Fruit fly (Drosophila melanogaster) whole organism, embryonic: ENCODE measurements around the gene CG42748.

Experiments
- ATbp ChIP-seq: fragments of 200-800 bp; sonication (Bioruptor generic); optimal IDR thresholded peaks from 2 replicates; lab custom pipeline; 2017; ENCODE audit warnings: missing biosample characterization, mild to moderate bottlenecking, missing genetic modification characterization, missing genetic modification reagents
- Abd-B ChIP-seq: fragments of 200-800 bp; sonication (Bioruptor generic); optimal IDR thresholded peaks from 2 replicates; lab custom pipeline; 2018; ENCODE audit warnings: missing biosample characterization, mild to moderate bottlenecking, missing genetic modification characterization, moderate library complexity
- BEAF-32 ChIP-seq: fragments of 200-800 bp; sonication (Bioruptor generic); optimal IDR thresholded peaks from 3 replicates; lab custom pipeline; 2017; ENCODE audit warnings: missing biosample characterization, missing genetic modification characterization, mild to moderate bottlenecking, moderate library complexity, missing genetic modification reagents
- CG10147 ChIP-seq: fragments of 200-800 bp; sonication (Bioruptor generic); optimal IDR thresholded peaks from 2 replicates; lab custom pipeline; 2019; ENCODE audit warnings: missing biosample characterization, mild to moderate bottlenecking, missing genetic modification characterization, moderate library complexity
- CG10209 ChIP-seq: fragments of 200-800 bp; sonication (Bioruptor generic); optimal IDR thresholded peaks from 3 replicates; lab custom pipeline; 2017; ENCODE audit warnings: missing biosample characterization, mild to moderate bottlenecking, missing genetic modification characterization, missing genetic modification reagents
- CG11723 ChIP-seq: fragments of 200-800 bp; sonication (Bioruptor generic); optimal IDR thresholded peaks from 2 replicates; lab custom pipeline; 2017; ENCODE audit warnings: missing biosample characterization, mild to moderate bottlenecking, missing genetic modification characterization
- CG13424 ChIP-seq: fragments of 200-800 bp; sonication (Bioruptor generic); optimal IDR thresholded peaks from 2 replicates; lab custom pipeline; 2019; ENCODE audit warnings: missing biosample characterization, mild to moderate bottlenecking, missing genetic modification characterization, moderate library complexity
- CG14860 ChIP-seq: fragments of 200-800 bp; sonication (Bioruptor generic); IDR thresholded peaks from 3 replicates; pipeline ENCODE4 v1.3.6; 2022; ENCODE audit warnings: missing biosample characterization, missing genetic modification characterization; ENCODE audit not compliant: partially characterized antibody
- CG1529 ChIP-seq: fragments of 200-800 bp; sonication (Bioruptor generic); optimal IDR thresholded peaks from 3 replicates; lab custom pipeline; 2018; ENCODE audit warnings: missing biosample characterization, missing genetic modification characterization
- CG15514 ChIP-seq: fragments of 200-800 bp; sonication (Bioruptor generic); optimal IDR thresholded peaks from 3 replicates; lab custom pipeline; 2017; ENCODE audit warnings: missing biosample characterization, missing genetic modification characterization, mild to moderate bottlenecking, moderate library complexity, missing genetic modification reagents
- CG16813 ChIP-seq: fragments of 200-800 bp; sonication (Bioruptor generic); IDR thresholded peaks from 3 replicates; pipeline ENCODE4 v1.3.6; 2022; ENCODE audit warnings: missing biosample characterization, missing genetic modification characterization; ENCODE audit not compliant: partially characterized antibody
- CG17328 ChIP-seq: fragments of 200-800 bp; sonication (Bioruptor generic); IDR thresholded peaks from 2 replicates; pipeline ENCODE4 v1.3.6; 2022; ENCODE audit warnings: missing biosample characterization, missing genetic modification characterization
- CG18011 ChIP-seq: fragments of 200-800 bp; sonication (Bioruptor generic); optimal IDR thresholded peaks from 2 replicates; lab custom pipeline; 2017; ENCODE audit warnings: missing biosample characterization, missing genetic modification characterization, mild to moderate bottlenecking, moderate library complexity, missing genotype
- CG2712 ChIP-seq: fragments of 200-800 bp; optimal IDR thresholded peaks from 3 replicates; lab custom pipeline; 2019; ENCODE audit warnings: missing biosample characterization, mild to moderate bottlenecking, missing genetic modification characterization, moderate library complexity
- CG3407 ChIP-seq: fragments of 200-800 bp; sonication (Bioruptor generic); optimal IDR thresholded peaks from 2 replicates; lab custom pipeline; 2018; ENCODE audit warnings: missing biosample characterization, mild to moderate bottlenecking, missing genetic modification characterization
- CG4617 ChIP-seq: fragments of 200-800 bp; sonication (Bioruptor generic); optimal IDR thresholded peaks from 3 replicates; lab custom pipeline; 2016; ENCODE audit warnings: missing biosample characterization, missing genetic modification characterization, borderline replicate concordance
- CG7786 ChIP-seq: fragments of 200-800 bp; sonication (Bioruptor generic); optimal IDR thresholded peaks from 2 replicates; lab custom pipeline; 2016; ENCODE audit warnings: missing biosample characterization, missing genetic modification characterization
- CG8089 ChIP-seq: fragments of 200-800 bp; sonication (Bioruptor generic); optimal IDR thresholded peaks from 3 replicates; lab custom pipeline; 2016; ENCODE audit warnings: missing biosample characterization, missing genetic modification characterization
- CoRest ChIP-seq: fragments of 200-800 bp; sonication (Bioruptor generic); optimal IDR thresholded peaks from 3 replicates; lab custom pipeline; 2018; ENCODE audit warnings: missing biosample characterization, mild to moderate bottlenecking, missing genetic modification characterization, moderate library complexity
- CrebB ChIP-seq: fragments of 200-800 bp; sonication (Bioruptor generic); optimal IDR thresholded peaks from 3 replicates; lab custom pipeline; 2018; ENCODE audit warnings: missing biosample characterization, mild to moderate bottlenecking, missing genetic modification characterization
- D ChIP-seq, 2 experiments: fragments of 200-800 bp in 1 of 2; fragments of >200 bp in 1 of 2; sonication (Bioruptor generic) in 1 of 2; optimal IDR thresholded peaks; 2 replicates in 1 of 2; 3 replicates in 1 of 2; lab custom pipeline; 2017; ENCODE audit warnings: mild to moderate bottlenecking in 1 of 2, missing biosample characterization in 1 of 2, missing genetic modification characterization in 1 of 2, missing genetic modification reagents in 1 of 2
- D19B ChIP-seq: fragments of 200-800 bp; sonication (Bioruptor generic); optimal IDR thresholded peaks from 2 replicates; lab custom pipeline; 2017; ENCODE audit warnings: missing biosample characterization, mild to moderate bottlenecking, missing genetic modification characterization
- Doc2 ChIP-seq: fragments of 200-800 bp; sonication (Bioruptor generic); IDR thresholded peaks from 2 replicates; pipeline ENCODE4 v1.3.6; 2022; ENCODE audit warnings: missing biosample characterization, missing genetic modification characterization
- HLH3B ChIP-seq: fragments of 200-800 bp; sonication (Bioruptor generic); IDR thresholded peaks from 2 replicates; pipeline ENCODE4 v1.3.6; 2022; ENCODE audit warnings: missing biosample characterization, missing genetic modification characterization
- HmgD ChIP-seq: fragments of 200-800 bp; sonication (Bioruptor generic); optimal IDR thresholded peaks from 3 replicates; lab custom pipeline; 2016; ENCODE audit warnings: missing biosample characterization, missing genetic modification characterization
- Hr3 ChIP-seq: fragments of 200-800 bp; sonication (Bioruptor generic); optimal IDR thresholded peaks from 3 replicates; lab custom pipeline; 2016; ENCODE audit warnings: missing biosample characterization, missing genetic modification characterization
- MBD-R2 ChIP-seq: fragments of 200-800 bp; sonication (Bioruptor generic); IDR thresholded peaks from 2 replicates; pipeline ENCODE4 v1.3.6; 2022; ENCODE audit warnings: missing biosample characterization, missing genetic modification characterization
- MESR4 ChIP-seq: fragments of 200-800 bp; sonication (Bioruptor generic); optimal IDR thresholded peaks from 2 replicates; lab custom pipeline; 2018; ENCODE audit warnings: missing biosample characterization, mild to moderate bottlenecking, missing genetic modification characterization, moderate library complexity
- Mes4 ChIP-seq: fragments of 200-800 bp; sonication (Bioruptor generic); optimal IDR thresholded peaks from 2 replicates; lab custom pipeline; 2016; ENCODE audit warnings: missing biosample characterization, missing genetic modification characterization
- Mrtf ChIP-seq: fragments of 200-800 bp; sonication (Bioruptor generic); IDR thresholded peaks from 3 replicates; pipeline ENCODE4 v1.3.6; 2022; ENCODE audit warnings: missing biosample characterization, missing genetic modification characterization
- NC2β ChIP-seq: fragments of 200-800 bp; sonication (Bioruptor generic); optimal IDR thresholded peaks from 2 replicates; lab custom pipeline; 2016; ENCODE audit warnings: missing biosample characterization, missing genetic modification characterization
- Ravus ChIP-seq: fragments of 200-800 bp; sonication (Bioruptor generic); IDR thresholded peaks from 2 replicates; pipeline ENCODE4 v1.3.6; 2022; ENCODE audit warnings: missing biosample characterization, missing genetic modification characterization
- Xrp1 ChIP-seq: fragments of 200-800 bp; sonication (Bioruptor generic); IDR thresholded peaks from 2 replicates; pipeline ENCODE4 v1.3.6; 2022; ENCODE audit warnings: missing biosample characterization, missing genetic modification characterization
- ase ChIP-seq: fragments of 200-800 bp; sonication (Bioruptor generic); IDR thresholded peaks from 3 replicates; pipeline ENCODE4 v1.3.6; 2022; ENCODE audit warnings: missing biosample characterization, missing genetic modification characterization
- eve ChIP-seq, 2 experiments: fragments of >200 bp; optimal IDR thresholded peaks; 2 replicates each; lab custom pipeline; 2017; ENCODE audit warnings: missing biosample characterization in 2 of 2, missing genetic modification characterization in 2 of 2
- fd64A ChIP-seq: fragments of 200-800 bp; sonication (Bioruptor generic); optimal IDR thresholded peaks from 3 replicates; lab custom pipeline; 2018; ENCODE audit warnings: missing biosample characterization, mild to moderate bottlenecking, missing genetic modification characterization
- gce ChIP-seq: fragments of 200-800 bp; sonication (Bioruptor generic); IDR thresholded peaks from 3 replicates; pipeline ENCODE4 v1.3.6; 2022; ENCODE audit warnings: missing biosample characterization, missing genetic modification characterization
- gfzf ChIP-seq: fragments of 200-800 bp; sonication (Bioruptor generic); optimal IDR thresholded peaks from 2 replicates; lab custom pipeline; 2016; ENCODE audit warnings: missing biosample characterization, mild to moderate bottlenecking, missing genetic modification characterization, moderate library complexity
- grau ChIP-seq: fragments of 200-800 bp; optimal IDR thresholded peaks from 3 replicates; lab custom pipeline; 2019; ENCODE audit warnings: missing biosample characterization, mild to moderate bottlenecking, missing genetic modification characterization, moderate library complexity
- oc ChIP-seq: fragments of 200-800 bp; sonication (Bioruptor generic); optimal IDR thresholded peaks from 2 replicates; lab custom pipeline; 2018; ENCODE audit warnings: missing biosample characterization, mild to moderate bottlenecking, missing genetic modification characterization, moderate library complexity
- odd ChIP-seq: fragments of 200-800 bp; sonication (Bioruptor generic); optimal IDR thresholded peaks from 2 replicates; lab custom pipeline; 2017; ENCODE audit warnings: missing biosample characterization, mild to moderate bottlenecking, missing genetic modification characterization
- pzg ChIP-seq: fragments of 200-800 bp; sonication (Bioruptor generic); optimal IDR thresholded peaks from 3 replicates; lab custom pipeline; 2018; ENCODE audit warnings: missing biosample characterization, mild to moderate bottlenecking, missing genetic modification characterization, moderate library complexity
- sd ChIP-seq: fragments of 200-800 bp; sonication (Bioruptor generic); optimal IDR thresholded peaks from 3 replicates; lab custom pipeline; 2018; ENCODE audit warnings: missing biosample characterization, mild to moderate bottlenecking, missing genetic modification characterization, moderate library complexity
- sna ChIP-seq: fragments of 200-800 bp; sonication (Bioruptor generic); IDR thresholded peaks from 2 replicates; pipeline ENCODE4 v1.3.6; 2022; ENCODE audit warnings: missing biosample characterization, missing genetic modification characterization; ENCODE audit not compliant: partially characterized antibody
- sqz ChIP-seq: fragments of 200-800 bp; sonication (Bioruptor generic); optimal IDR thresholded peaks from 3 replicates; lab custom pipeline; 2018; ENCODE audit warnings: missing biosample characterization, mild to moderate bottlenecking, missing genetic modification characterization
- ssp ChIP-seq: fragments of 200-800 bp; sonication (Bioruptor generic); IDR thresholded peaks from 2 replicates; pipeline ENCODE4 v1.3.6; 2022; ENCODE audit warnings: missing biosample characterization, missing genetic modification characterization
- tio ChIP-seq: fragments of 200-800 bp; sonication (Bioruptor generic); optimal IDR thresholded peaks from 2 replicates; lab custom pipeline; 2017; ENCODE audit warnings: missing biosample characterization, missing genetic modification characterization, inconsistent platforms
- trem ChIP-seq: fragments of 200-800 bp; optimal IDR thresholded peaks from 3 replicates; lab custom pipeline; 2019; ENCODE audit warnings: missing biosample characterization, mild to moderate bottlenecking, missing genetic modification characterization, moderate library complexity

CG42748 gene

dm6 chr2L:22129581-22130300, 1.3 kb upstream of the CG42748 start, which contains the start of gene CycK (continued):
- TF ChIP-seq CG2712 (peak; percentile 21), Doc2 (no peak), tio (GFP tag; lab: Kevin White, UChicago) (no peak), MBD-R2 (GFP tag; lab: Robert Waterston, UW) (peak; percentile 53; the same call in 1 of the 2 replicates), Mes4 (GFP tag; lab: Kevin White, UChicago) (peak; percentile 22), CG1529 (GFP tag; lab: Kevin White, UChicago) (no peak), Abd-B (GFP tag; lab: Kevin White, UChicago) (peak; percentile 80), Xrp1 (GFP tag; lab: Robert Waterston, UW) (0 out of 2 replicates have a peak, but pooled peaks have one; percentile 19), sqz (GFP tag; lab: Kevin White, UChicago) (peak; percentile 27), sna (no peak), grau (tag; lab: Kevin White, UChicago) (peak; percentile 11), gfzf (peak; percentile 64), CG18011 (GFP tag; lab: Kevin White, UChicago) (no peak), ssp (peak; percentile 96), HLH3B (GFP tag; lab: Robert Waterston, UW) (no peak), Hr3 (peak; percentile 24), sd (tag; lab: Kevin White, UChicago) (no peak), ATbp (GFP tag; lab: Kevin White, UChicago) (no peak), CG10209 (GFP tag; lab: Kevin White, UChicago) (no peak), CG15514 (GFP tag; lab: Kevin White, UChicago) (peak; percentile 32), CG4617 (GFP tag; lab: Kevin White, UChicago) (peak; percentile 66), ase (GFP tag; lab: Robert Waterston, UW) (no peak), CrebB (no peak), D (optimal IDR thresholded peaks at IDR 0.05; lab: Kevin White, UChicago) (no peak), D (GFP tag; optimal IDR thresholded peaks at IDR 0.05; lab: Kevin White, UChicago) (no peak), CoRest (peak; percentile 42), CG13424 (tag; lab: Kevin White, UChicago) (peak; percentile 9), oc (tag; lab: Kevin White, UChicago) (no peak), Ravus (GFP tag; lab: Robert Waterston, UW) (no peak), pzg (peak; percentile 34), NC2β (GFP tag; lab: Kevin White, UChicago) (no peak), fd64A (GFP tag; lab: Kevin White, UChicago) (no peak), gce (no peak), HmgD (no peak), CG14860 (no peak), CG7786 (GFP tag; lab: Kevin White, UChicago) (no peak), Mrtf (GFP tag; lab: Robert Waterston, UW) (no peak), CG16813 (GFP tag; lab: Robert Waterston, UW) (no peak), CG10147 (no peak), CG11723 (peak; percentile 84), trem (tag; lab: Kevin White, UChicago) (peak; percentile 16), CG3407 (no peak), BEAF-32 (GFP tag; lab: Kevin White, UChicago) (peak; percentile 59), CG17328 (GFP tag; lab: Robert Waterston, UW) (no peak), CG8089 (peak; percentile 3), MESR4 (peak; percentile 81), odd (GFP tag; lab: Kevin White, UChicago) (no peak), eve (GFP tag; optimal IDR thresholded peaks at IDR 0.05; lab: Kevin White, UChicago) (peak in 1 of 2 experiments; percentile 51), D19B (no peak)
